Fruit fly (Drosophila melanogaster) whole organism, embryonic: ENCODE measurements around the gene CG14423.

ENCODE experiments used
- Bgb ChIP-seq: fragments of 200-800 bp; sonication (Bioruptor generic); IDR thresholded peaks from 2 replicates; pipeline ENCODE4 v1.3.6; 2022; ENCODE audit warnings: missing biosample characterization, missing genetic modification characterization; ENCODE audit not compliant: partially characterized antibody
- BtbVII ChIP-seq: fragments of 200-800 bp; sonication (Bioruptor generic); optimal IDR thresholded peaks from 3 replicates; lab custom pipeline; 2017; ENCODE audit warnings: missing biosample characterization, mild to moderate bottlenecking, missing genetic modification characterization
- CG10366 ChIP-seq: fragments of 200-800 bp; sonication (Bioruptor generic); IDR thresholded peaks from 2 replicates; pipeline ENCODE4 v1.3.6; 2022; ENCODE audit warnings: missing biosample characterization, missing genetic modification characterization
- CG10431 ChIP-seq: fragments of 200-800 bp; sonication (Bioruptor generic); optimal IDR thresholded peaks from 3 replicates; lab custom pipeline; 2018; ENCODE audit warnings: missing biosample characterization, mild to moderate bottlenecking, missing genetic modification characterization
- CG11560 ChIP-seq: fragments of 200-800 bp; sonication (Bioruptor generic); IDR thresholded peaks from 3 replicates; pipeline ENCODE4 v1.3.6; 2022; ENCODE audit warnings: missing biosample characterization, missing genetic modification characterization
- CG12071 ChIP-seq: fragments of 200-800 bp; sonication (Bioruptor generic); optimal IDR thresholded peaks from 3 replicates; lab custom pipeline; 2018; ENCODE audit warnings: missing biosample characterization, mild to moderate bottlenecking, missing genetic modification characterization
- CG13424 ChIP-seq: fragments of 200-800 bp; sonication (Bioruptor generic); optimal IDR thresholded peaks from 2 replicates; lab custom pipeline; 2019; ENCODE audit warnings: missing biosample characterization, mild to moderate bottlenecking, missing genetic modification characterization, moderate library complexity
- CG14860 ChIP-seq: fragments of 200-800 bp; sonication (Bioruptor generic); IDR thresholded peaks from 3 replicates; pipeline ENCODE4 v1.3.6; 2022; ENCODE audit warnings: missing biosample characterization, missing genetic modification characterization; ENCODE audit not compliant: partially characterized antibody
- CG15601 ChIP-seq: fragments of 200-800 bp; sonication (Bioruptor generic); optimal IDR thresholded peaks from 3 replicates; lab custom pipeline; 2019; ENCODE audit warnings: missing biosample characterization, mild to moderate bottlenecking, missing genetic modification characterization, moderate library complexity
- CG18262 ChIP-seq: fragments of 200-800 bp; optimal IDR thresholded peaks from 3 replicates; lab custom pipeline; 2019; ENCODE audit warnings: missing biosample characterization, mild to moderate bottlenecking, missing genetic modification characterization, moderate library complexity
- CG2875 ChIP-seq: fragments of 200-800 bp; sonication (Bioruptor generic); optimal IDR thresholded peaks from 2 replicates; lab custom pipeline; 2017; ENCODE audit warnings: missing biosample characterization, mild to moderate bottlenecking, missing genetic modification characterization, missing genetic modification reagents
- CG30431 ChIP-seq: fragments of 200-800 bp; sonication (Bioruptor generic); optimal IDR thresholded peaks from 2 replicates; lab custom pipeline; 2017; ENCODE audit warnings: missing biosample characterization, missing genetic modification characterization
- CG31441 ChIP-seq: fragments of 200-800 bp; sonication (Bioruptor generic); IDR thresholded peaks from 2 replicates; pipeline ENCODE4 v1.3.6; 2022; ENCODE audit warnings: missing biosample characterization, missing genetic modification characterization
- CG3163 ChIP-seq: fragments of 200-800 bp; sonication (Bioruptor generic); optimal IDR thresholded peaks from 3 replicates; lab custom pipeline; 2016; ENCODE audit warnings: missing biosample characterization, missing genetic modification characterization
- CG4854 ChIP-seq: fragments of 200-800 bp; sonication (Bioruptor generic); optimal IDR thresholded peaks from 2 replicates; lab custom pipeline; 2016; ENCODE audit warnings: missing biosample characterization, missing genetic modification characterization, inconsistent platforms
- CG6254 ChIP-seq: fragments of 200-800 bp; sonication (Bioruptor generic); optimal IDR thresholded peaks from 3 replicates; lab custom pipeline; 2017; ENCODE audit warnings: mild to moderate bottlenecking, missing biosample characterization, missing genetic modification reagents, missing genetic modification characterization
- CG6683 ChIP-seq: fragments of 200-800 bp; sonication (Bioruptor generic); optimal IDR thresholded peaks from 2 replicates; lab custom pipeline; 2017; ENCODE audit warnings: missing biosample characterization, mild to moderate bottlenecking, missing genetic modification characterization, missing genetic modification reagents
- CG6813 ChIP-seq: fragments of 200-800 bp; sonication (Bioruptor generic); optimal IDR thresholded peaks from 2 replicates; lab custom pipeline; 2017; ENCODE audit warnings: missing biosample characterization, missing genetic modification characterization, mild to moderate bottlenecking, moderate library complexity, missing genetic modification reagents
- CG7556 ChIP-seq: fragments of 200-800 bp; sonication (Bioruptor generic); optimal IDR thresholded peaks from 2 replicates; lab custom pipeline; 2017; ENCODE audit warnings: missing biosample characterization, mild to moderate bottlenecking, missing genetic modification characterization
- CG8478 ChIP-seq: fragments of >200 bp; optimal IDR thresholded peaks from 2 replicates; lab custom pipeline; 2018
- CG9727 ChIP-seq: fragments of 200-800 bp; sonication (Bioruptor generic); optimal IDR thresholded peaks from 3 replicates; lab custom pipeline; 2017; ENCODE audit warnings: missing biosample characterization, mild to moderate bottlenecking, missing genetic modification characterization
- CG9797 ChIP-seq: fragments of 200-800 bp; sonication (Bioruptor generic); optimal IDR thresholded peaks from 3 replicates; lab custom pipeline; 2018; ENCODE audit warnings: missing biosample characterization, mild to moderate bottlenecking, missing genetic modification characterization
- CoRest ChIP-seq: fragments of 200-800 bp; sonication (Bioruptor generic); optimal IDR thresholded peaks from 3 replicates; lab custom pipeline; 2018; ENCODE audit warnings: missing biosample characterization, mild to moderate bottlenecking, missing genetic modification characterization, moderate library complexity
- Ets65A ChIP-seq: fragments of 200-800 bp; sonication (Bioruptor generic); peaks from one replicate; lab custom pipeline; 2016; ENCODE audit warnings: missing biosample characterization, missing genetic modification characterization
- Fer3 ChIP-seq: fragments of 200-800 bp; sonication (Bioruptor generic); optimal IDR thresholded peaks from 2 replicates; lab custom pipeline; 2018; ENCODE audit warnings: missing biosample characterization, mild to moderate bottlenecking, missing genetic modification characterization, moderate library complexity
- Hr51 ChIP-seq, 2 experiments: fragments of 200-800 bp; sonication (Bioruptor generic); optimal IDR thresholded peaks; 2 replicates in 1 of 2; 3 replicates in 1 of 2; lab custom pipeline; 2016 to 2018; ENCODE audit warnings: missing biosample characterization in 2 of 2, missing genetic modification characterization in 2 of 2, mild to moderate bottlenecking in 1 of 2, moderate library complexity in 1 of 2
- NFAT ChIP-seq: fragments of 200-800 bp; sonication (Bioruptor generic); IDR thresholded peaks from 2 replicates; pipeline ENCODE4 v1.3.6; 2022; ENCODE audit warnings: missing biosample characterization, missing genetic modification characterization
- NK7.1 ChIP-seq: fragments of 200-800 bp; sonication (Bioruptor generic); optimal IDR thresholded peaks from 3 replicates; lab custom pipeline; 2016; ENCODE audit warnings: missing biosample characterization, missing genetic modification characterization
- Side ChIP-seq: fragments of 200-800 bp; sonication (Bioruptor generic); optimal IDR thresholded peaks from 2 replicates; lab custom pipeline; 2016; ENCODE audit warnings: missing biosample characterization, missing genetic modification characterization
- Ssrp ChIP-seq: fragments of 200-800 bp; sonication (Bioruptor generic); optimal IDR thresholded peaks from 2 replicates; lab custom pipeline; 2018; ENCODE audit warnings: missing biosample characterization, mild to moderate bottlenecking, missing genetic modification characterization, moderate library complexity
- aop ChIP-seq: fragments of 200-800 bp; sonication (Bioruptor generic); IDR thresholded peaks from 2 replicates; pipeline ENCODE4 v1.3.6; 2022; ENCODE audit warnings: missing biosample characterization, missing genetic modification characterization
- btn ChIP-seq: fragments of 200-800 bp; sonication (Bioruptor generic); optimal IDR thresholded peaks from 2 replicates; lab custom pipeline; 2016; ENCODE audit warnings: missing biosample characterization, missing genetic modification characterization
- disco-r ChIP-seq: fragments of 200-800 bp; sonication (Bioruptor generic); optimal IDR thresholded peaks from 2 replicates; lab custom pipeline; 2016; ENCODE audit warnings: missing biosample characterization, missing genetic modification characterization
- emc ChIP-seq: fragments of 200-800 bp; sonication (Bioruptor generic); optimal IDR thresholded peaks from 2 replicates; lab custom pipeline; 2016; ENCODE audit warnings: missing biosample characterization, missing genetic modification characterization
- en ChIP-seq: fragments of 200-800 bp; sonication (Bioruptor generic); optimal IDR thresholded peaks from 2 replicates; lab custom pipeline; 2016; ENCODE audit warnings: missing biosample characterization, missing genetic modification characterization
- fd64A ChIP-seq: fragments of 200-800 bp; sonication (Bioruptor generic); optimal IDR thresholded peaks from 3 replicates; lab custom pipeline; 2018; ENCODE audit warnings: missing biosample characterization, mild to moderate bottlenecking, missing genetic modification characterization
- lab ChIP-seq: fragments of 200-800 bp; sonication (Bioruptor generic); optimal IDR thresholded peaks from 3 replicates; lab custom pipeline; 2017; ENCODE audit warnings: missing biosample characterization, missing genetic modification characterization, mild to moderate bottlenecking, moderate library complexity, missing genetic modification reagents
- lola ChIP-seq, 3 experiments: fragments of >200 bp in 2 of 3; fragments of 200-800 bp in 1 of 3; sonication (Bioruptor generic) in 1 of 3; optimal IDR thresholded peaks; 2 replicates each; lab custom pipeline; 2017 to 2019; ENCODE audit warnings: missing biosample characterization in 3 of 3, missing genetic modification characterization in 3 of 3, mild to moderate bottlenecking in 1 of 3, moderate library complexity in 1 of 3
- maf-S ChIP-seq: fragments of 200-800 bp; sonication (Bioruptor generic); optimal IDR thresholded peaks from 2 replicates; lab custom pipeline; 2016; ENCODE audit warnings: missing biosample characterization, missing genetic modification characterization
- nmo ChIP-seq: fragments of 200-800 bp; sonication (Bioruptor generic); optimal IDR thresholded peaks from 2 replicates; lab custom pipeline; 2018; ENCODE audit warnings: missing biosample characterization, mild to moderate bottlenecking, missing genetic modification characterization, moderate library complexity
- nom ChIP-seq: fragments of 200-800 bp; sonication (Bioruptor generic); optimal IDR thresholded peaks from 2 replicates; lab custom pipeline; 2017; ENCODE audit warnings: missing biosample characterization, missing genetic modification characterization, mild to moderate bottlenecking, moderate library complexity, missing genetic modification reagents
- salm ChIP-seq: fragments of 200-800 bp; sonication (Bioruptor generic); optimal IDR thresholded peaks from 2 replicates; lab custom pipeline; 2018; ENCODE audit warnings: missing biosample characterization, mild to moderate bottlenecking, missing genetic modification characterization
- scrt ChIP-seq: fragments of 200-800 bp; sonication (Bioruptor generic); optimal IDR thresholded peaks from 2 replicates; lab custom pipeline; 2018; ENCODE audit warnings: missing biosample characterization, mild to moderate bottlenecking, missing genetic modification characterization, moderate library complexity
- trem ChIP-seq: fragments of 200-800 bp; optimal IDR thresholded peaks from 3 replicates; lab custom pipeline; 2019; ENCODE audit warnings: missing biosample characterization, mild to moderate bottlenecking, missing genetic modification characterization, moderate library complexity
- twi ChIP-seq: fragments of 200-800 bp; optimal IDR thresholded peaks from 2 replicates; lab custom pipeline; 2019; ENCODE audit warnings: missing biosample characterization, mild to moderate bottlenecking, missing genetic modification characterization, moderate library complexity
- tx ChIP-seq: fragments of 200-800 bp; sonication (Bioruptor generic); optimal IDR thresholded peaks from 2 replicates; lab custom pipeline; 2016; ENCODE audit warnings: missing biosample characterization, missing genetic modification characterization
- unpg ChIP-seq: fragments of 200-800 bp; sonication (Bioruptor generic); optimal IDR thresholded peaks from 3 replicates; lab custom pipeline; 2018; ENCODE audit warnings: missing biosample characterization, mild to moderate bottlenecking, missing genetic modification characterization, moderate library complexity
- usp ChIP-seq: fragments of >200 bp; optimal IDR thresholded peaks from 2 replicates; lab custom pipeline; 2017; ENCODE audit warnings: missing biosample characterization, missing genetic modification characterization
- zen ChIP-seq: fragments of 200-800 bp; sonication (Bioruptor generic); optimal IDR thresholded peaks from 3 replicates; lab custom pipeline; 2018; ENCODE audit warnings: missing biosample characterization, mild to moderate bottlenecking, missing genetic modification characterization, moderate library complexity
- zf30C ChIP-seq: fragments of 200-800 bp; sonication (Bioruptor generic); optimal IDR thresholded peaks from 3 replicates; lab custom pipeline; 2018; ENCODE audit warnings: missing biosample characterization, mild to moderate bottlenecking, missing genetic modification characterization
- zfh2 ChIP-seq: fragments of 200-800 bp; sonication (Bioruptor generic); optimal IDR thresholded peaks from 2 replicates; lab custom pipeline; 2016; ENCODE audit warnings: missing biosample characterization, missing genetic modification characterization

The CG14423 gene

dm6 chrX:2980290-2980689, 35.1 kb downstream of the CG14423 start (continued):
- no peak for TF ChIP-seq zen
- TF ChIP-seq CG13424 (tag; lab: Kevin White, UChicago): peak; percentile 3
- TF ChIP-seq CG3163 (GFP tag; lab: Kevin White, UChicago): no peak
- TF ChIP-seq zf30C (GFP tag; lab: Kevin White, UChicago): no peak
- no peak for TF ChIP-seq CG10366 (GFP tag; lab: Robert Waterston, UW)
- TF ChIP-seq CG8478 (lab: Kevin White, UChicago): no peak
- no peak for TF ChIP-seq CG14860 (GFP tag; lab: Robert Waterston, UW)
- no peak for TF ChIP-seq twi (tag; lab: Kevin White, UChicago)
- no peak for TF ChIP-seq scrt (GFP tag; lab: Kevin White, UChicago)
- no peak for TF ChIP-seq CG9797
- TF ChIP-seq Ets65A (GFP tag; lab: Kevin White, UChicago): no peak
- no peak for TF ChIP-seq CG12071 (GFP tag; lab: Kevin White, UChicago)
- TF ChIP-seq CG7556 (GFP tag; lab: Kevin White, UChicago): no peak
- no peak for TF ChIP-seq BtbVII
- TF ChIP-seq nmo (GFP tag; lab: Kevin White, UChicago): peak; percentile 26
- no peak for TF ChIP-seq fd64A
- no peak for TF ChIP-seq CG30431 (GFP tag; lab: Kevin White, UChicago)
- TF ChIP-seq emc: no peak
- TF ChIP-seq lola (GFP tag; optimal IDR thresholded peaks at IDR 0.05; lab: Kevin White, UChicago): peak in 1 of 3 experiments; percentile 32
- no peak for TF ChIP-seq maf-S (GFP tag; lab: Kevin White, UChicago)
- TF ChIP-seq CG6683 (GFP tag; lab: Kevin White, UChicago): no peak
- TF ChIP-seq CG10431: no peak
- TF ChIP-seq en: no peak
- no peak for TF ChIP-seq CG9727
- peak; percentile 24 for TF ChIP-seq Ssrp (tag; lab: Kevin White, UChicago)
- no peak for TF ChIP-seq CG2875
- peak; percentile 55 for TF ChIP-seq CG18262 (tag; lab: Kevin White, UChicago)
- no peak for TF ChIP-seq tx (GFP tag; lab: Kevin White, UChicago)
- TF ChIP-seq unpg (GFP tag; lab: Kevin White, UChicago): no peak
- peak; percentile 18 for TF ChIP-seq CG15601 (tag; lab: Kevin White, UChicago)
- no peak for TF ChIP-seq trem (tag; lab: Kevin White, UChicago)
- no peak for TF ChIP-seq lab (GFP tag; lab: Kevin White, UChicago)
- TF ChIP-seq CoRest (tag; lab: Kevin White, UChicago): no peak
- TF ChIP-seq nom (GFP tag; lab: Kevin White, UChicago): no peak
- no peak for TF ChIP-seq btn
- TF ChIP-seq Side (GFP tag; lab: Kevin White, UChicago): no peak
- no peak for TF ChIP-seq Hr51 (GFP tag; optimal IDR thresholded peaks at IDR 0.05; lab: Kevin White, UChicago)
- no peak for TF ChIP-seq salm (tag; lab: Kevin White, UChicago)
- no peak for TF ChIP-seq Fer3
- TF ChIP-seq CG6813 (GFP tag; lab: Kevin White, UChicago): no peak
- no peak for TF ChIP-seq CG4854 (GFP tag; lab: Kevin White, UChicago)
- no peak for TF ChIP-seq CG11560 (tag; lab: Robert Waterston, UW)
- TF ChIP-seq CG31441: 0 out of 2 replicates have a peak, but pooled peaks have one; percentile 24
- TF ChIP-seq CG6254 (GFP tag; lab: Kevin White, UChicago): no peak
- no peak for TF ChIP-seq zfh2 (GFP tag; lab: Kevin White, UChicago)
- no peak for TF ChIP-seq Bgb (GFP tag; lab: Robert Waterston, UW)
- no peak for TF ChIP-seq usp (GFP tag; lab: Kevin White, UChicago)
- TF ChIP-seq NK7.1 (GFP tag; lab: Kevin White, UChicago): no peak
- TF ChIP-seq NFAT (GFP tag; lab: Robert Waterston, UW): no peak
- no peak for TF ChIP-seq disco-r (GFP tag; lab: Kevin White, UChicago)
- TF ChIP-seq aop (GFP tag; lab: Robert Waterston, UW): no peak
